Worm (Caenorhabditis elegans) whole organism, L2 larva: ENCODE data around the gene srtx-1.

Source experiments
- ama-1 ChIP-seq: fragments of 150-350 bp; optimal IDR thresholded peaks from 2 replicates; lab custom pipeline; 2018; ENCODE audit warnings: inconsistent platforms
- crh-2 ChIP-seq: sonication (generic microtip); optimal IDR thresholded peaks from 2 replicates; lab custom pipeline; 2017; ENCODE audit warnings: missing biosample characterization, missing genetic modification characterization
- mab-5 ChIP-seq: fragments of 150-350 bp; optimal IDR thresholded peaks from 2 replicates; lab custom pipeline; 2014; ENCODE audit warnings: missing biosample characterization, missing genetic modification characterization
- nhr-21 ChIP-seq: fragments of 150-350 bp; optimal IDR thresholded peaks from 2 replicates; lab custom pipeline; 2014; ENCODE audit warnings: missing biosample characterization, missing genetic modification characterization
- nhr-237 ChIP-seq: fragments of 150-350 bp; optimal IDR thresholded peaks from 2 replicates; lab custom pipeline; 2014; ENCODE audit warnings: missing biosample characterization, missing genetic modification characterization
- zag-1 ChIP-seq: fragments of 150-350 bp; optimal IDR thresholded peaks from 2 replicates; lab custom pipeline; 2014; ENCODE audit warnings: missing biosample characterization, missing genetic modification characterization

DNA sequence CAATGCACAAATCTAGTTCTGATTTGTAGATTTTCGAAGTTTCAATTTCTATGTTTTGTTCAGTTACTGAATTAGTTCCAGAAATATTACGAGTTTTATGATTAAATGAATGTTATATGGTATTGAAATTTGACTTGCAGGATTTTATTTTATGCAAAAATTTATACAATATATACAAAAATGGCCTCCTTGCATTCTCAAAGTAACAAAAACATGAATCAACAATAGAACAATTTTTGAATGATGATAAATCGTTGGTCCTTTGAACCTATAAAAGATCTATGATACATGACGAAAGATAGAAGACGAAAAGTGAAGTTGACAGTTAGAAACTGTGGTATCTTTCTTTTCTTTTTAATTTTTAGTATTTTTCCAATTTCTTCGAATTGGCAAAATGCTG, 44.5 kb upstream of the srtx-1 start, which contains the start of gene T12B3.2:
- TF ChIP-seq ama-1 (lab: Kevin White, UChicago) (no peak), nhr-21 (no peak), nhr-237 (tag; lab: Kevin White, UChicago) (no peak), crh-2 (tag; lab: Kevin White, UChicago) (no peak), zag-1 (tag; lab: Kevin White, UChicago) (no peak), mab-5 (tag; lab: Kevin White, UChicago) (no peak)
